Worm (Caenorhabditis elegans) whole organism, L1 larva: ENCODE results near the gene C32D5.8.

ENCODE experiments used
- alr-1 ChIP-seq: fragments of 200-800 bp; sonication (Bioruptor generic); optimal IDR thresholded peaks from 2 replicates; lab custom pipeline; 2018; ENCODE audit warnings: borderline replicate concordance, mild to moderate bottlenecking, missing genetic modification characterization, missing compliant biosample characterization
- ceh-63 ChIP-seq: fragments of 200-800 bp; sonication (Bioruptor generic); optimal IDR thresholded peaks from 2 replicates; lab custom pipeline; 2018; ENCODE audit warnings: mild to moderate bottlenecking, missing genetic modification characterization, missing compliant biosample characterization
- egl-13 ChIP-seq: sonication (generic microtip); optimal IDR thresholded peaks from 2 replicates; lab custom pipeline; 2016; ENCODE audit warnings: missing genotype, missing genetic modification reagents, missing genetic modification characterization, missing compliant biosample characterization
- fos-1 ChIP-seq: fragments of 150-350 bp; optimal IDR thresholded peaks from 2 replicates; lab custom pipeline; 2014; ENCODE audit warnings: missing biosample characterization, missing genetic modification characterization
- grh-1 ChIP-seq: fragments of 200-800 bp; sonication (Bioruptor generic); IDR thresholded peaks from 2 replicates; pipeline ENCODE4 v1.3.6; 2022; ENCODE audit warnings: missing genetic modification reagents, missing genetic modification characterization, missing compliant biosample characterization
- lin-15B ChIP-seq: fragments of 150-350 bp; sonication (generic microtip); optimal IDR thresholded peaks from 3 replicates; lab custom pipeline; 2014; ENCODE audit warnings: missing biosample characterization, missing genetic modification characterization
- lsy-2 ChIP-seq, 2 experiments: fragments of 150-350 bp; optimal IDR thresholded peaks; 2 replicates each; lab custom pipeline; 2014; ENCODE audit warnings: missing biosample characterization in 2 of 2, missing genetic modification characterization in 2 of 2
- mef-2 ChIP-seq: fragments of 150-350 bp; optimal IDR thresholded peaks from 2 replicates; lab custom pipeline; 2014; ENCODE audit warnings: missing biosample characterization, missing genetic modification characterization
- snpc-4 ChIP-seq: fragments of 150-350 bp; optimal IDR thresholded peaks from 2 replicates; lab custom pipeline; 2014; ENCODE audit warnings: missing biosample characterization, missing genetic modification characterization
- unc-62 ChIP-seq: fragments of 150-350 bp; optimal IDR thresholded peaks from 2 replicates; lab custom pipeline; 2014; ENCODE audit warnings: missing biosample characterization, missing genetic modification reagents, missing genetic modification characterization
- zag-1 ChIP-seq: fragments of 150-350 bp; optimal IDR thresholded peaks from 2 replicates; lab custom pipeline; 2014; ENCODE audit warnings: missing biosample characterization, missing genetic modification characterization

ce11 chrII:6311459-6311858 is 34.3 kb downstream of the C32D5.8 start:
- no peak for TF ChIP-seq lsy-2 (tag; optimal IDR thresholded peaks at IDR 0.05; lab: Kevin White, UChicago)
- TF ChIP-seq alr-1: no peak
- TF ChIP-seq lin-15B (tag; lab: Kevin White, UChicago): no peak
- no peak for TF ChIP-seq egl-13 (tag; lab: Kevin White, UChicago)
- no peak for TF ChIP-seq snpc-4 (tag; lab: Kevin White, UChicago)
- no peak for TF ChIP-seq unc-62
- TF ChIP-seq zag-1: no peak
- TF ChIP-seq mef-2 (tag; lab: Kevin White, UChicago): no peak
- no peak for TF ChIP-seq fos-1 (tag; lab: Kevin White, UChicago)
- no peak for TF ChIP-seq ceh-63
- no peak for TF ChIP-seq grh-1 (GFP tag; lab: Robert Waterston, UW)
